Fruit fly (Drosophila melanogaster) whole organism, embryonic: ENCODE measurements around the gene Acp63F.
A peak's percentile ranks its signal among the peaks of the same experiment; 100 is the strongest.

Experiments
- ATbp ChIP-seq: fragments of 200-800 bp; sonication (Bioruptor generic); optimal IDR thresholded peaks from 2 replicates; lab custom pipeline; 2017; ENCODE audit warnings: missing biosample characterization, mild to moderate bottlenecking, missing genetic modification characterization, missing genetic modification reagents
- Abd-B ChIP-seq: fragments of 200-800 bp; sonication (Bioruptor generic); optimal IDR thresholded peaks from 2 replicates; lab custom pipeline; 2018; ENCODE audit warnings: missing biosample characterization, mild to moderate bottlenecking, missing genetic modification characterization, moderate library complexity
- Adf1 ChIP-seq: fragments of 200-800 bp; sonication (Bioruptor generic); IDR thresholded peaks from 2 replicates; pipeline ENCODE4 v1.3.6; 2022; ENCODE audit warnings: missing biosample characterization, missing genetic modification characterization
- CG10321 ChIP-seq: fragments of 200-800 bp; sonication (Bioruptor generic); IDR thresholded peaks from 2 replicates; pipeline ENCODE4 v1.3.6; 2022; ENCODE audit warnings: missing biosample characterization, missing genetic modification characterization
- CG10979 ChIP-seq: fragments of 200-800 bp; sonication (Bioruptor generic); optimal IDR thresholded peaks from 2 replicates; lab custom pipeline; 2018; ENCODE audit warnings: missing biosample characterization, mild to moderate bottlenecking, missing genetic modification characterization, moderate library complexity
- CG12391 ChIP-seq: fragments of 200-800 bp; sonication (Bioruptor generic); optimal IDR thresholded peaks from 3 replicates; lab custom pipeline; 2018; ENCODE audit warnings: missing biosample characterization, mild to moderate bottlenecking, missing genetic modification characterization, moderate library complexity
- CG12942 ChIP-seq: fragments of 200-800 bp; sonication (Bioruptor generic); optimal IDR thresholded peaks from 3 replicates; lab custom pipeline; 2016; ENCODE audit warnings: missing biosample characterization, missing genetic modification characterization
- CG13123 ChIP-seq: fragments of 200-800 bp; sonication (Bioruptor generic); optimal IDR thresholded peaks from 2 replicates; lab custom pipeline; 2016; ENCODE audit warnings: missing biosample characterization, missing genetic modification characterization
- CG13424 ChIP-seq: fragments of 200-800 bp; sonication (Bioruptor generic); optimal IDR thresholded peaks from 2 replicates; lab custom pipeline; 2019; ENCODE audit warnings: missing biosample characterization, mild to moderate bottlenecking, missing genetic modification characterization, moderate library complexity
- CG14050 ChIP-seq: fragments of 200-800 bp; sonication (Bioruptor generic); IDR thresholded peaks from 3 replicates; pipeline ENCODE4 v1.3.6; 2022; ENCODE audit warnings: missing biosample characterization, missing genetic modification characterization
- CG14860 ChIP-seq: fragments of 200-800 bp; sonication (Bioruptor generic); IDR thresholded peaks from 3 replicates; pipeline ENCODE4 v1.3.6; 2022; ENCODE audit warnings: missing biosample characterization, missing genetic modification characterization; ENCODE audit not compliant: partially characterized antibody
- CG15073 ChIP-seq: fragments of 200-800 bp; sonication (Bioruptor generic); optimal IDR thresholded peaks from 2 replicates; lab custom pipeline; 2016; ENCODE audit warnings: missing biosample characterization, missing genetic modification characterization
- CG17802 ChIP-seq: fragments of 200-800 bp; sonication (Bioruptor generic); optimal IDR thresholded peaks from 2 replicates; lab custom pipeline; 2018; ENCODE audit warnings: missing biosample characterization, mild to moderate bottlenecking, missing genetic modification characterization, moderate library complexity
- CG18599 ChIP-seq: fragments of 200-800 bp; sonication (Bioruptor generic); optimal IDR thresholded peaks from 3 replicates; lab custom pipeline; 2017; ENCODE audit warnings: missing biosample characterization, missing genetic modification characterization, mild to moderate bottlenecking, moderate library complexity, missing genetic modification reagents
- CG18764 ChIP-seq: fragments of 200-800 bp; sonication (Bioruptor generic); optimal IDR thresholded peaks from 3 replicates; lab custom pipeline; 2016; ENCODE audit warnings: missing biosample characterization, missing genetic modification characterization
- CG31441 ChIP-seq: fragments of 200-800 bp; sonication (Bioruptor generic); IDR thresholded peaks from 2 replicates; pipeline ENCODE4 v1.3.6; 2022; ENCODE audit warnings: missing biosample characterization, missing genetic modification characterization
- CG6272 ChIP-seq: fragments of 200-800 bp; sonication (Bioruptor generic); IDR thresholded peaks from 2 replicates; pipeline ENCODE4 v1.3.6; 2022; ENCODE audit warnings: missing biosample characterization, missing genetic modification characterization
- CG7786 ChIP-seq: fragments of 200-800 bp; sonication (Bioruptor generic); optimal IDR thresholded peaks from 2 replicates; lab custom pipeline; 2016; ENCODE audit warnings: missing biosample characterization, missing genetic modification characterization
- CG8924 ChIP-seq: fragments of 200-800 bp; optimal IDR thresholded peaks from 3 replicates; lab custom pipeline; 2019; ENCODE audit warnings: missing biosample characterization, mild to moderate bottlenecking, missing genetic modification characterization, moderate library complexity
- Doc2 ChIP-seq: fragments of 200-800 bp; sonication (Bioruptor generic); IDR thresholded peaks from 2 replicates; pipeline ENCODE4 v1.3.6; 2022; ENCODE audit warnings: missing biosample characterization, missing genetic modification characterization
- Gsc ChIP-seq: fragments of 200-800 bp; sonication (Bioruptor generic); IDR thresholded peaks from 2 replicates; pipeline ENCODE4 v1.3.6; 2022; ENCODE audit warnings: missing biosample characterization, missing genetic modification characterization
- HLH4C ChIP-seq: fragments of 200-800 bp; sonication (Bioruptor generic); IDR thresholded peaks from 3 replicates; pipeline ENCODE4 v1.3.6; 2022; ENCODE audit warnings: missing biosample characterization, missing genetic modification characterization; ENCODE audit not compliant: partially characterized antibody
- Hey ChIP-seq: fragments of 200-800 bp; sonication (Bioruptor generic); optimal IDR thresholded peaks from 3 replicates; lab custom pipeline; 2018; ENCODE audit warnings: missing biosample characterization, mild to moderate bottlenecking, missing genetic modification characterization
- HmgZ ChIP-seq: fragments of 200-800 bp; sonication (Bioruptor generic); optimal IDR thresholded peaks from 2 replicates; lab custom pipeline; 2018; ENCODE audit warnings: missing biosample characterization, mild to moderate bottlenecking, missing genetic modification characterization
- Neu2 ChIP-seq: fragments of 200-800 bp; sonication (Bioruptor generic); optimal IDR thresholded peaks from 3 replicates; lab custom pipeline; 2016; ENCODE audit warnings: missing biosample characterization, missing genetic modification characterization, borderline replicate concordance
- Oaz ChIP-seq: fragments of 200-800 bp; sonication (Bioruptor generic); IDR thresholded peaks from 2 replicates; pipeline ENCODE4 v1.3.6; 2022; ENCODE audit warnings: missing biosample characterization, missing genetic modification characterization
- Trl ChIP-seq, 3 experiments: fragments of >200 bp in 2 of 3; fragments of 200-800 bp in 1 of 3; sonication (Bioruptor generic) in 1 of 3; optimal IDR thresholded peaks; 2 replicates in 1 of 3; 3 replicates in 2 of 3; lab custom pipeline; 2016 to 2017; ENCODE audit warnings: missing biosample characterization in 1 of 3, missing genetic modification characterization in 1 of 3
- YL-1 ChIP-seq: fragments of 200-800 bp; sonication (Bioruptor generic); optimal IDR thresholded peaks from 3 replicates; lab custom pipeline; 2017; ENCODE audit warnings: missing biosample characterization, mild to moderate bottlenecking, missing genetic modification characterization
- abd-A ChIP-seq: fragments of 200-800 bp; sonication (Bioruptor generic); optimal IDR thresholded peaks from 3 replicates; lab custom pipeline; 2019; ENCODE audit warnings: missing biosample characterization, mild to moderate bottlenecking, missing genetic modification characterization, moderate library complexity
- ara ChIP-seq: fragments of 200-800 bp; sonication (Bioruptor generic); IDR thresholded peaks from 2 replicates; pipeline ENCODE4 v1.3.6; 2022; ENCODE audit warnings: missing biosample characterization, missing genetic modification characterization
- caup ChIP-seq: fragments of 200-800 bp; sonication (Bioruptor generic); optimal IDR thresholded peaks from 3 replicates; lab custom pipeline; 2017; ENCODE audit warnings: missing biosample characterization, mild to moderate bottlenecking, missing genetic modification characterization, moderate library complexity; ENCODE audit not compliant: severe bottlenecking
- chinmo ChIP-seq: fragments of 200-800 bp; sonication (Bioruptor generic); IDR thresholded peaks from 4 replicates; pipeline ENCODE4 v1.3.6; 2022; ENCODE audit warnings: missing biosample characterization, missing genetic modification characterization; ENCODE audit not compliant: partially characterized antibody
- chm ChIP-seq: fragments of 200-800 bp; sonication (Bioruptor generic); IDR thresholded peaks from 2 replicates; pipeline ENCODE4 v1.3.6; 2022; ENCODE audit warnings: missing biosample characterization, missing genetic modification characterization
- disco-r ChIP-seq: fragments of 200-800 bp; sonication (Bioruptor generic); optimal IDR thresholded peaks from 2 replicates; lab custom pipeline; 2016; ENCODE audit warnings: missing biosample characterization, missing genetic modification characterization
- dm ChIP-seq: fragments of 200-800 bp; sonication (Bioruptor generic); optimal IDR thresholded peaks from 3 replicates; lab custom pipeline; 2016; ENCODE audit warnings: missing biosample characterization, missing genetic modification characterization
- esg ChIP-seq: fragments of 200-800 bp; sonication (Bioruptor generic); conservative IDR thresholded peaks from 2 replicates; pipeline ENCODE4 v1.3.6; 2022; ENCODE audit warnings: missing biosample characterization, missing genetic modification characterization
- exex ChIP-seq: fragments of 200-800 bp; sonication (Bioruptor generic); optimal IDR thresholded peaks from 4 replicates; lab custom pipeline; 2018; ENCODE audit warnings: missing biosample characterization, mild to moderate bottlenecking, missing genetic modification characterization, moderate library complexity
- gce ChIP-seq: fragments of 200-800 bp; sonication (Bioruptor generic); IDR thresholded peaks from 3 replicates; pipeline ENCODE4 v1.3.6; 2022; ENCODE audit warnings: missing biosample characterization, missing genetic modification characterization
- kah ChIP-seq: fragments of 200-800 bp; sonication (Bioruptor generic); optimal IDR thresholded peaks from 2 replicates; lab custom pipeline; 2018; ENCODE audit warnings: missing biosample characterization, mild to moderate bottlenecking, missing genetic modification characterization
- kay ChIP-seq: fragments of 200-800 bp; sonication (Bioruptor generic); optimal IDR thresholded peaks from 2 replicates; lab custom pipeline; 2016; ENCODE audit warnings: missing biosample characterization, missing genetic modification characterization
- lola ChIP-seq, 3 experiments: fragments of >200 bp in 2 of 3; fragments of 200-800 bp in 1 of 3; sonication (Bioruptor generic) in 1 of 3; optimal IDR thresholded peaks; 2 replicates each; lab custom pipeline; 2017 to 2019; ENCODE audit warnings: missing biosample characterization in 3 of 3, missing genetic modification characterization in 3 of 3, mild to moderate bottlenecking in 1 of 3, moderate library complexity in 1 of 3
- mld ChIP-seq: fragments of 200-800 bp; sonication (Bioruptor generic); IDR thresholded peaks from 3 replicates; pipeline ENCODE4 v1.3.6; 2022; ENCODE audit warnings: missing biosample characterization, missing genetic modification characterization; ENCODE audit not compliant: partially characterized antibody
- oc ChIP-seq: fragments of 200-800 bp; sonication (Bioruptor generic); optimal IDR thresholded peaks from 2 replicates; lab custom pipeline; 2018; ENCODE audit warnings: missing biosample characterization, mild to moderate bottlenecking, missing genetic modification characterization, moderate library complexity
- org-1 ChIP-seq: fragments of 200-800 bp; sonication (Bioruptor generic); optimal IDR thresholded peaks from 2 replicates; lab custom pipeline; 2017; ENCODE audit warnings: missing biosample characterization, missing genetic modification characterization
- repo ChIP-seq: fragments of 200-800 bp; sonication (Bioruptor generic); optimal IDR thresholded peaks from 2 replicates; lab custom pipeline; 2016; ENCODE audit warnings: missing biosample characterization, missing genetic modification characterization
- run ChIP-seq: fragments of 200-800 bp; sonication (Bioruptor generic); optimal IDR thresholded peaks from 3 replicates; lab custom pipeline; 2018; ENCODE audit warnings: missing biosample characterization, mild to moderate bottlenecking, missing genetic modification characterization
- sd ChIP-seq: fragments of 200-800 bp; sonication (Bioruptor generic); optimal IDR thresholded peaks from 3 replicates; lab custom pipeline; 2018; ENCODE audit warnings: missing biosample characterization, mild to moderate bottlenecking, missing genetic modification characterization, moderate library complexity
- ttk ChIP-seq: fragments of 200-800 bp; sonication (Bioruptor generic); IDR thresholded peaks from 2 replicates; pipeline ENCODE4 v2.1.2; 2022; ENCODE audit warnings: missing biosample characterization, missing genetic modification characterization
- unc-4 ChIP-seq: fragments of 200-800 bp; sonication (Bioruptor generic); IDR thresholded peaks from 2 replicates; pipeline ENCODE4 v1.3.6; 2022; ENCODE audit warnings: missing biosample characterization, missing genetic modification characterization; ENCODE audit not compliant: partially characterized antibody

Gene Acp63F

DNA sequence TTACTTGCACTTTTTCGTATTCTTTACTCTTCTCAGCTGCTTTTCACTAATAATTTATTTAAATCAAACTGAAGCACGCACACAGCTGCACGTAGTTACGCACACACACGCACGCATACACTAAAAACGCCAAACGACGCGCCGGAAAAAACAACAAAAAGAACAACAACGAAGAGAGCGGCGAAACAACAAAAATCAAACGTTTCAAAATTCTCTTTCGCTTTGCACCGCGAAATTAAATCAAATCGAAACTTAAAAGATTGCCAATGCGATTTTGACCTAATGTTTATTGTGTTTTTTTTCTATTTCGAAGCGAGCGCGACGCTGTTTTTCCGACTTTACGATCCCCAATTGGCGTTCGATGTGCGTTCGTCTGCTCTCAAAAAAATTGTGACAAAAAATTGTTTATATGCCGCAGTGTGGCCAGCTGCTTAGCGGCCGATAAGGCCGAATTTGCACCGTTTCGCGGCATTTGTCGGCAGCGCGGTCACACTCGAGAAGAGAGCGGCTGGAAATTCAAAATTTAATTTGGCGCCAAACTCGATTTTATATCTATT lies 28.5 kb downstream of the Acp63F start:
- TF ChIP-seq CG31441 (GFP tag; lab: Robert Waterston, UW) = peak; percentile 20; the same call in 1 of the 2 replicates
- no peak for TF ChIP-seq Neu2 (GFP tag; lab: Kevin White, UChicago)
- no peak for TF ChIP-seq CG17802 (tag; lab: Kevin White, UChicago)
- peak; percentile 14; the same call in 1 of the 2 replicates for TF ChIP-seq CG10321
- no peak for TF ChIP-seq ttk
- no peak for TF ChIP-seq kay (GFP tag; lab: Kevin White, UChicago)
- peak; percentile 29; the same call in 1 of the 3 replicates for TF ChIP-seq HLH4C
- no peak for TF ChIP-seq CG6272 (GFP tag; lab: Robert Waterston, UW)
- TF ChIP-seq CG18764 (GFP tag; lab: Kevin White, UChicago) = no peak
- no peak for TF ChIP-seq Gsc (GFP tag; lab: Robert Waterston, UW)
- no peak for TF ChIP-seq sd (tag; lab: Kevin White, UChicago)
- TF ChIP-seq Abd-B (GFP tag; lab: Kevin White, UChicago) = peak; percentile 29
- peak; percentile 66 for TF ChIP-seq YL-1 (GFP tag; lab: Kevin White, UChicago)
- peak; percentile 32 for TF ChIP-seq oc (tag; lab: Kevin White, UChicago)
- peak; percentile 63 for TF ChIP-seq disco-r (GFP tag; lab: Kevin White, UChicago)
- peak in 1 of 2 experiments; percentile 28 for TF ChIP-seq Trl (optimal IDR thresholded peaks at IDR 0.05; lab: Kevin White, UChicago)
- TF ChIP-seq Trl (GFP tag; optimal IDR thresholded peaks at IDR 0.05; lab: Kevin White, UChicago) = no peak
- TF ChIP-seq abd-A = peak; percentile 48
- TF ChIP-seq CG13424 (tag; lab: Kevin White, UChicago) = peak; percentile 17
- TF ChIP-seq gce = peak; percentile 30; the same call in 1 of the 3 replicates
- TF ChIP-seq mld = no peak
- no peak; the same call in 1 of the 2 replicates for TF ChIP-seq Adf1 (GFP tag; lab: Robert Waterston, UW)
- peak; percentile 8 for TF ChIP-seq ATbp (GFP tag; lab: Kevin White, UChicago)
- no peak for TF ChIP-seq lola (GFP tag; optimal IDR thresholded peaks at IDR 0.05; lab: Kevin White, UChicago)
- no peak for TF ChIP-seq CG10979 (tag; lab: Kevin White, UChicago)
- peak; percentile 52; the same call in 1 of the 4 replicates for TF ChIP-seq chinmo (GFP tag; lab: Robert Waterston, UW)
- no peak for TF ChIP-seq Doc2 (GFP tag; lab: Robert Waterston, UW)
- TF ChIP-seq dm (GFP tag; lab: Kevin White, UChicago) = no peak
- no peak for TF ChIP-seq CG14050 (GFP tag; lab: Robert Waterston, UW)
- no peak for TF ChIP-seq CG15073 (GFP tag; lab: Kevin White, UChicago)
- TF ChIP-seq esg (GFP tag; lab: Robert Waterston, UW) = no peak
- no peak for TF ChIP-seq Oaz
- peak; percentile 52 for TF ChIP-seq CG12391 (tag; lab: Kevin White, UChicago)
- peak; percentile 68 for TF ChIP-seq chm
- no peak for TF ChIP-seq org-1 (GFP tag; lab: Kevin White, UChicago)
- no peak for TF ChIP-seq CG12942 (GFP tag; lab: Kevin White, UChicago)
- peak; percentile 36 for TF ChIP-seq run
- no peak for TF ChIP-seq CG13123 (GFP tag; lab: Kevin White, UChicago)
- TF ChIP-seq ara (GFP tag; lab: Robert Waterston, UW) = no peak
- no peak for TF ChIP-seq Hey
- TF ChIP-seq CG8924 (tag; lab: Kevin White, UChicago) = peak; percentile 92
- TF ChIP-seq CG7786 = no peak
- TF ChIP-seq caup (GFP tag; lab: Kevin White, UChicago) = peak; percentile 54
- no peak; the same call in 1 of the 2 replicates for TF ChIP-seq unc-4
- TF ChIP-seq repo (GFP tag; lab: Kevin White, UChicago) = no peak
- no peak for TF ChIP-seq exex (tag; lab: Kevin White, UChicago)
- TF ChIP-seq CG18599 (GFP tag; lab: Kevin White, UChicago) = no peak
- peak; percentile 64 for TF ChIP-seq HmgZ (tag; lab: Kevin White, UChicago)
- no peak for TF ChIP-seq CG14860
- peak; percentile 21 for TF ChIP-seq kah
